Fruit fly (Drosophila melanogaster): ENCODE data around the gene Src64B.

DNA sequence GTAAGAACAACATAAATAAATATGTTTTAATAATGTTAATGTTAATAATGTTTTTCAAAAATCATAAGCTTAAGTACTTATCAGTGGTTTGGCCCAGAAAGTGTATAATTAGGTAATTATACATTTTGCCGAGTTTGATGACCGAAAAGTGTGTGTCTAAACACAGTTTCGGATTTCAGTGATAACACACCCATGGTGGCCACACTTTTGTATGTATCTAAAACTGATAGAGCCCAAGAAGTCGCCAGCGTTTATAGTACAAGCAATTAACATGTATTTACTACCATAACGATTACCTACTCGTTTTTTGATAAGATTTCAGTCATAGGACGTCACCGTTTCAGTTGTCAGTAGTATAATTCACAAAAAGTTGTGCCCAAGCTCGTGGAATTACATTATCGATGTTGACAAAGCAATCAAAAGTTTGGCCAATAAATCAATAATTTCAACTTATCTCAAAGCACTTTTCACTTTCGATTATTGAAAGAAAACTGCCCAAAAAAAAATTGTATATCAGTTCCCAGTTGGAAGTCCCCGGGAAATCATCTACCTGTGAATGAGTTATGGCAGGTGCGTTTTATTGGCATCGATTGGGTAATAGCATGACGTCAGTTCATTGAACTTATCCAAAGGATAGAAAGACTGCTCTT, 75.7 kb downstream of the Src64B start:
- no peak for TF ChIP-seq Pif1A (GFP tag; optimal IDR thresholded peaks at IDR 0.05)
- TF ChIP-seq EcR (GFP tag; optimal IDR thresholded peaks at IDR 0.05) = no peak
- TF ChIP-seq Snoo (tag; optimal IDR thresholded peaks at IDR 0.05) = no peak
